Worm (Caenorhabditis elegans): Measurements from ENCODE around the gene phf-30.

ce11 chrV:8494260-8494939 lies 25.6 kb downstream of the phf-30 start, which contains the start of gene pxn-1:
- TF ChIP-seq ztf-26 (tag; optimal IDR thresholded peaks at IDR 0.05) (no peak), ets-4 (GFP tag; optimal IDR thresholded peaks at IDR 0.05) (no peak), bed-2 (GFP tag; IDR thresholded peaks at IDR 0.05) (no peak), Y53F4B.3 (GFP tag; IDR thresholded peaks at IDR 0.05) (no peak)
